ENCODE assay signal across 3 fruit fly cellular contexts in the genomic region with DNA sequence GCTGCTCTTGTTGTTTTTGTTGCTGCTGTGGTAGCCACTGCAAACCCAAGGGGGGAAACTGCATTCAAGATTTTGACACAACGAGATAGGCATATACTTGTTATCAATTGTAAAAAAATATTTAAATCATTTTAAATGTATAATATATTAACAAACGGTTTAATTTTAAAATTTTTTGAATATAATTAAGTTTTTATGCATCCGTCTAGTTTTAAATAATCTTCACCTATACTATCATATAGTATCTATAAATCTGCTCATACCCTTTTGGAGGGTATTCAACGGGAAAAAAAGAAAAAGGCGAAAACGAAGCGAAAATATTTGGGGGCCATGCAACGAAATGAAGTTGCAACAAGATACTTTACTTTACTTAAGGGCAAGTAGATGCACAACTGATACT.
TF ChIP-seq lines count a peak whose summit lies in the region.

No protein-coding gene starts in this region.

TF ChIP-seq in whole organism, prepupa, 60 proteins besides CTCF, POLR2A, EP300 and RAD21 (continues in another document):
- no peak for TF ChIP-seq CG6163 (GFP tag; IDR thresholded peaks at IDR 0.05; lab: Robert Waterston, UW)
- TF ChIP-seq CG9139 (GFP tag; optimal IDR thresholded peaks at IDR 0.05; lab: Kevin White, UChicago), result no peak
- TF ChIP-seq pdm3 (GFP tag; optimal IDR thresholded peaks at IDR 0.05; lab: Kevin White, UChicago), result peak; percentile 15
- peak; percentile 0 for TF ChIP-seq net (GFP tag; optimal IDR thresholded peaks at IDR 0.05; lab: Kevin White, UChicago)
- TF ChIP-seq Hr38 (GFP tag; optimal IDR thresholded peaks at IDR 0.05; lab: Kevin White, UChicago), result no peak
- no peak for TF ChIP-seq fd85E (GFP tag; optimal IDR thresholded peaks at IDR 0.05; lab: Kevin White, UChicago)
- TF ChIP-seq CG10631 (GFP tag; optimal IDR thresholded peaks at IDR 0.05; lab: Kevin White, UChicago), result peak; percentile 38
- TF ChIP-seq Ets96B (tag; optimal IDR thresholded peaks at IDR 0.05; lab: Kevin White, UChicago), result peak; percentile 18
- peak; percentile 22 for TF ChIP-seq Eip93F (GFP tag; optimal IDR thresholded peaks at IDR 0.05; lab: Kevin White, UChicago)
- TF ChIP-seq Sox14 (GFP tag; optimal IDR thresholded peaks at IDR 0.05; lab: Kevin White, UChicago), result no peak
- TF ChIP-seq CG8319 (GFP tag; optimal IDR thresholded peaks at IDR 0.05; lab: Kevin White, UChicago), result peak; percentile 21
- TF ChIP-seq CG15336 (GFP tag; IDR thresholded peaks at IDR 0.05; lab: Robert Waterston, UW), result no peak
- TF ChIP-seq Hr4 (GFP tag; optimal IDR thresholded peaks at IDR 0.05; lab: Kevin White, UChicago), result no peak
- peak; percentile 25 for TF ChIP-seq CG6808 (GFP tag; optimal IDR thresholded peaks at IDR 0.05; lab: Kevin White, UChicago)
- TF ChIP-seq Lpt (GFP tag; optimal IDR thresholded peaks at IDR 0.05; lab: Kevin White, UChicago), result no peak
- peak; percentile 49 for TF ChIP-seq dsx (GFP tag; optimal IDR thresholded peaks at IDR 0.05; lab: Kevin White, UChicago; ENCODE audit: poor library complexity, severe bottlenecking)
- peak in 1 of 2 experiments; percentile 50 for TF ChIP-seq ss (GFP tag; optimal IDR thresholded peaks at IDR 0.05; lab: Kevin White, UChicago)
- TF ChIP-seq spab (GFP tag; optimal IDR thresholded peaks at IDR 0.05; lab: Kevin White, UChicago), result no peak
- peak; percentile 3 for TF ChIP-seq CG7368 (GFP tag; optimal IDR thresholded peaks at IDR 0.05; lab: Kevin White, UChicago)
- TF ChIP-seq Blimp-1 (GFP tag; optimal IDR thresholded peaks at IDR 0.05; lab: Kevin White, UChicago), result peak; percentile 20
- TF ChIP-seq CG3919 (GFP tag; optimal IDR thresholded peaks at IDR 0.05; lab: Kevin White, UChicago), result peak; percentile 35
- peak; percentile 5 for TF ChIP-seq Sox15 (GFP tag; optimal IDR thresholded peaks at IDR 0.05; lab: Kevin White, UChicago)
- peak; percentile 42 for TF ChIP-seq OdsH (GFP tag; optimal IDR thresholded peaks at IDR 0.05; lab: Kevin White, UChicago)
- peak; percentile 42 for TF ChIP-seq CG31627 (GFP tag; optimal IDR thresholded peaks at IDR 0.05; lab: Kevin White, UChicago)
- peak; percentile 38 for TF ChIP-seq cyc (GFP tag; optimal IDR thresholded peaks at IDR 0.05; lab: Kevin White, UChicago)
- TF ChIP-seq acj6 (GFP tag; optimal IDR thresholded peaks at IDR 0.05; lab: Kevin White, UChicago), result peak; percentile 54
- TF ChIP-seq CG4318 (GFP tag; optimal IDR thresholded peaks at IDR 0.05; lab: Kevin White, UChicago), result no peak
- no peak for TF ChIP-seq CG6276 (GFP tag; optimal IDR thresholded peaks at IDR 0.05; lab: Kevin White, UChicago)
- no peak for TF ChIP-seq CG11294 (GFP tag; IDR thresholded peaks at IDR 0.05; lab: Robert Waterston, UW)

TF ChIP-seq in whole organism, pupa, 21 proteins besides CTCF, POLR2A, EP300 and RAD21:
- peak; percentile 2 for TF ChIP-seq CG9948 (tag; optimal IDR thresholded peaks at IDR 0.05; lab: Kevin White, UChicago)
- TF ChIP-seq D1 (tag; optimal IDR thresholded peaks at IDR 0.05; lab: Kevin White, UChicago), result no peak
- peak; percentile 42 for TF ChIP-seq CG17806 (tag; optimal IDR thresholded peaks at IDR 0.05; lab: Kevin White, UChicago)
- TF ChIP-seq Pif1B (GFP tag; optimal IDR thresholded peaks at IDR 0.05; lab: Kevin White, UChicago), result peak; percentile 36
- no peak for TF ChIP-seq CG4496 (GFP tag; IDR thresholded peaks at IDR 0.05; lab: Robert Waterston, UW)
- TF ChIP-seq Pif1A (GFP tag; optimal IDR thresholded peaks at IDR 0.05; lab: Kevin White, UChicago), result no peak
- TF ChIP-seq CG15710 (tag; optimal IDR thresholded peaks at IDR 0.05; lab: Kevin White, UChicago), result peak; percentile 50
- TF ChIP-seq CG8159 (tag; optimal IDR thresholded peaks at IDR 0.05; lab: Kevin White, UChicago), result peak; percentile 59
- peak; percentile 71 for TF ChIP-seq Snoo (tag; optimal IDR thresholded peaks at IDR 0.05; lab: Kevin White, UChicago)
TF ChIP-seq in whole organism, pupa: peak in this region for 6.

TF ChIP-seq in whole organism, wandering third instar larva, 38 proteins besides CTCF, POLR2A, EP300 and RAD21:
- TF ChIP-seq GATAd (GFP tag; optimal IDR thresholded peaks at IDR 0.05; lab: Kevin White, UChicago), result no peak
- TF ChIP-seq Hr78 (GFP tag; optimal IDR thresholded peaks at IDR 0.05; lab: Kevin White, UChicago), result no peak
- TF ChIP-seq Myc (optimal IDR thresholded peaks at IDR 0.05; lab: Kevin White, UChicago), result no peak
- peak; percentile 29 for TF ChIP-seq dmrt93B (GFP tag; optimal IDR thresholded peaks at IDR 0.05; lab: Kevin White, UChicago)
- TF ChIP-seq N (GFP tag; optimal IDR thresholded peaks at IDR 0.05; lab: Kevin White, UChicago), result no peak
- TF ChIP-seq Vsx2 (GFP tag; optimal IDR thresholded peaks at IDR 0.05; lab: Kevin White, UChicago; ENCODE audit: partially characterized antibody), result no peak
- TF ChIP-seq ey (GFP tag; optimal IDR thresholded peaks at IDR 0.05; lab: Kevin White, UChicago), result peak; percentile 19
- peak; percentile 78 for TF ChIP-seq HLH106 (tag; optimal IDR thresholded peaks at IDR 0.05; lab: Kevin White, UChicago)
- TF ChIP-seq rgr (GFP tag; optimal IDR thresholded peaks at IDR 0.05; lab: Kevin White, UChicago), result peak; percentile 61
- TF ChIP-seq OdsH (GFP tag; optimal IDR thresholded peaks at IDR 0.05; lab: Kevin White, UChicago), result peak; percentile 71
- TF ChIP-seq dl (GFP tag; optimal IDR thresholded peaks at IDR 0.05; lab: Kevin White, UChicago; ENCODE audit: insufficient read depth in 1 of 2, partially characterized antibody in 2 of 2), result no peak
- no peak for TF ChIP-seq Abd-B (GFP tag; optimal IDR thresholded peaks at IDR 0.05; lab: Kevin White, UChicago)
- TF ChIP-seq foxo (GFP tag; optimal IDR thresholded peaks at IDR 0.05; lab: Kevin White, UChicago), result peak in 1 of 2 experiments; percentile 72
- no peak for TF ChIP-seq br (GFP tag; optimal IDR thresholded peaks at IDR 0.05; lab: Kevin White, UChicago)
- TF ChIP-seq Dfd (GFP tag; optimal IDR thresholded peaks at IDR 0.05; lab: Kevin White, UChicago), result no peak
- TF ChIP-seq fru (GFP tag; optimal IDR thresholded peaks at IDR 0.05; lab: Kevin White, UChicago), result peak; percentile 43
- no peak for TF ChIP-seq sage (GFP tag; optimal IDR thresholded peaks at IDR 0.05; lab: Kevin White, UChicago)
- peak; percentile 82 for TF ChIP-seq psq (GFP tag; optimal IDR thresholded peaks at IDR 0.05; lab: Kevin White, UChicago)
- TF ChIP-seq CG9705 (GFP tag; optimal IDR thresholded peaks at IDR 0.05; lab: Kevin White, UChicago), result peak; percentile 20
- TF ChIP-seq CG32264 (GFP tag; optimal IDR thresholded peaks at IDR 0.05; lab: Kevin White, UChicago), result no peak
- no peak for TF ChIP-seq jim (GFP tag; optimal IDR thresholded peaks at IDR 0.05; lab: Kevin White, UChicago)
- TF ChIP-seq Jra (GFP tag; optimal IDR thresholded peaks at IDR 0.05; lab: Kevin White, UChicago), result no peak
- no peak for TF ChIP-seq sv (GFP tag; optimal IDR thresholded peaks at IDR 0.05; lab: Kevin White, UChicago)
- no peak for TF ChIP-seq pan (optimal IDR thresholded peaks at IDR 0.05; lab: Kevin White, UChicago)
- TF ChIP-seq woc (GFP tag; optimal IDR thresholded peaks at IDR 0.05; lab: Kevin White, UChicago), result peak; percentile 48
- TF ChIP-seq h (GFP tag; optimal IDR thresholded peaks at IDR 0.05; lab: Kevin White, UChicago), result peak; percentile 61
- no peak for TF ChIP-seq Hnf4 (GFP tag; optimal IDR thresholded peaks at IDR 0.05; lab: Kevin White, UChicago)
- TF ChIP-seq Mio (GFP tag; optimal IDR thresholded peaks at IDR 0.05; lab: Kevin White, UChicago), result no peak
- no peak for TF ChIP-seq CrebA (GFP tag; optimal IDR thresholded peaks at IDR 0.05; lab: Kevin White, UChicago; ENCODE audit: borderline replicate concordance)
- peak; percentile 87 for TF ChIP-seq Sp1 (GFP tag; optimal IDR thresholded peaks at IDR 0.05; lab: Kevin White, UChicago)
- no peak for TF ChIP-seq Dif (GFP tag; optimal IDR thresholded peaks at IDR 0.05; lab: Kevin White, UChicago; ENCODE audit: partially characterized antibody)
- TF ChIP-seq Rel (GFP tag; optimal IDR thresholded peaks at IDR 0.05; lab: Kevin White, UChicago), result no peak
- TF ChIP-seq Rel (tag; optimal IDR thresholded peaks at IDR 0.05; lab: Kevin White, UChicago), result no peak
- no peak for TF ChIP-seq brk (GFP tag; optimal IDR thresholded peaks at IDR 0.05; lab: Kevin White, UChicago)
- TF ChIP-seq lola (GFP tag; optimal IDR thresholded peaks at IDR 0.05; lab: Kevin White, UChicago), result no peak
- TF ChIP-seq dsf (GFP tag; optimal IDR thresholded peaks at IDR 0.05; lab: Kevin White, UChicago; ENCODE audit: borderline replicate concordance), result no peak
- TF ChIP-seq tai (GFP tag; optimal IDR thresholded peaks at IDR 0.05; lab: Kevin White, UChicago), result no peak
- TF ChIP-seq usp (GFP tag; optimal IDR thresholded peaks at IDR 0.05; lab: Kevin White, UChicago), result no peak
- TF ChIP-seq Hr83 (GFP tag; optimal IDR thresholded peaks at IDR 0.05; lab: Kevin White, UChicago; ENCODE audit: poor library complexity, severe bottlenecking), result no peak

Comparison
In these comparisons a context has a peak if more than half of its experiments do, and no peak if none do; other contexts are left out.
1. Of the 1 proteins assayed by ChIP-seq in both whole organism, prepupa and whole organism, wandering third instar larva: peak only in whole organism, prepupa: none; only in whole organism, wandering third instar larva: none; in both: OdsH; in neither: 0.